Fruit fly (Drosophila melanogaster) whole organism, embryonic: ENCODE measurements around the gene Ice2.

Experiments
- Antp ChIP-seq: fragments of 200-800 bp; sonication (Bioruptor generic); optimal IDR thresholded peaks from 3 replicates; lab custom pipeline; 2016; ENCODE audit warnings: missing biosample characterization, missing genetic modification characterization
- Asciz ChIP-seq: fragments of 200-800 bp; sonication (Bioruptor generic); optimal IDR thresholded peaks from 2 replicates; lab custom pipeline; 2017; ENCODE audit warnings: missing biosample characterization, mild to moderate bottlenecking, missing genetic modification characterization, missing genetic modification reagents
- BtbVII ChIP-seq: fragments of 200-800 bp; sonication (Bioruptor generic); optimal IDR thresholded peaks from 3 replicates; lab custom pipeline; 2017; ENCODE audit warnings: missing biosample characterization, mild to moderate bottlenecking, missing genetic modification characterization
- CG10565 ChIP-seq: fragments of 200-800 bp; sonication (Bioruptor generic); optimal IDR thresholded peaks from 3 replicates; lab custom pipeline; 2016; ENCODE audit warnings: missing biosample characterization, mild to moderate bottlenecking, missing genetic modification characterization
- CG12219 ChIP-seq: fragments of 200-800 bp; sonication (Bioruptor generic); optimal IDR thresholded peaks from 3 replicates; lab custom pipeline; 2018; ENCODE audit warnings: missing biosample characterization, mild to moderate bottlenecking, missing genetic modification characterization
- CG13296 ChIP-seq: fragments of 200-800 bp; sonication (Bioruptor generic); optimal IDR thresholded peaks from 3 replicates; lab custom pipeline; 2018; ENCODE audit warnings: missing biosample characterization, mild to moderate bottlenecking, missing genetic modification characterization
- CG1603 ChIP-seq: fragments of 200-800 bp; sonication (Bioruptor generic); optimal IDR thresholded peaks from 2 replicates; lab custom pipeline; 2019; ENCODE audit warnings: missing biosample characterization, mild to moderate bottlenecking, missing genetic modification characterization, moderate library complexity
- CG17359 ChIP-seq: fragments of 200-800 bp; sonication (Bioruptor generic); optimal IDR thresholded peaks from 3 replicates; lab custom pipeline; 2018; ENCODE audit warnings: missing biosample characterization, mild to moderate bottlenecking, missing genetic modification characterization, moderate library complexity
- CG1792 ChIP-seq: fragments of 200-800 bp; sonication (Bioruptor generic); optimal IDR thresholded peaks from 2 replicates; lab custom pipeline; 2016; ENCODE audit warnings: missing biosample characterization, missing genetic modification characterization
- CG1832 ChIP-seq: fragments of 200-800 bp; sonication (Bioruptor generic); optimal IDR thresholded peaks from 2 replicates; lab custom pipeline; 2017; ENCODE audit warnings: missing biosample characterization, mild to moderate bottlenecking, missing genetic modification characterization, inconsistent platforms
- CG30020 ChIP-seq: fragments of 200-800 bp; optimal IDR thresholded peaks from 2 replicates; lab custom pipeline; 2019; ENCODE audit warnings: missing biosample characterization, mild to moderate bottlenecking, missing genetic modification characterization, moderate library complexity
- CG31388 ChIP-seq: fragments of 200-800 bp; sonication (Bioruptor generic); optimal IDR thresholded peaks from 2 replicates; lab custom pipeline; 2016; ENCODE audit warnings: missing biosample characterization, missing genetic modification characterization
- CG33213 ChIP-seq: fragments of 200-800 bp; sonication (Bioruptor generic); optimal IDR thresholded peaks from 3 replicates; lab custom pipeline; 2016; ENCODE audit warnings: missing biosample characterization, missing genetic modification characterization
- CG34376 ChIP-seq: fragments of 200-800 bp; sonication (Bioruptor generic); optimal IDR thresholded peaks from 2 replicates; lab custom pipeline; 2018; ENCODE audit warnings: missing biosample characterization, mild to moderate bottlenecking, missing genetic modification characterization
- CG3847 ChIP-seq: fragments of 200-800 bp; sonication (Bioruptor generic); IDR thresholded peaks from 2 replicates; pipeline ENCODE4 v1.3.6; 2022; ENCODE audit warnings: missing biosample characterization, missing genetic modification characterization
- CG4360 ChIP-seq: fragments of 200-800 bp; sonication (Bioruptor generic); IDR thresholded peaks from 2 replicates; pipeline ENCODE4 v1.3.6; 2022; ENCODE audit warnings: missing biosample characterization, missing genetic modification characterization
- CG43689 ChIP-seq: fragments of 200-800 bp; sonication (Bioruptor generic); IDR thresholded peaks from 2 replicates; pipeline ENCODE4 v1.3.6; 2022; ENCODE audit warnings: missing biosample characterization, missing genetic modification characterization
- CG9932 ChIP-seq: fragments of 200-800 bp; sonication (Bioruptor generic); IDR thresholded peaks from 2 replicates; pipeline ENCODE4 v1.3.6; 2022; ENCODE audit warnings: missing biosample characterization, missing genetic modification characterization
- CHES-1-like ChIP-seq: fragments of 200-800 bp; sonication (Bioruptor generic); optimal IDR thresholded peaks from 2 replicates; lab custom pipeline; 2016; ENCODE audit warnings: missing biosample characterization, missing genetic modification characterization
- CoRest ChIP-seq: fragments of 200-800 bp; sonication (Bioruptor generic); optimal IDR thresholded peaks from 3 replicates; lab custom pipeline; 2018; ENCODE audit warnings: missing biosample characterization, mild to moderate bottlenecking, missing genetic modification characterization, moderate library complexity
- D19A ChIP-seq: fragments of 200-800 bp; optimal IDR thresholded peaks from 3 replicates; lab custom pipeline; 2019; ENCODE audit warnings: missing biosample characterization, mild to moderate bottlenecking, missing genetic modification characterization, moderate library complexity
- Drgx ChIP-seq: fragments of 200-800 bp; sonication (Bioruptor generic); IDR thresholded peaks from 2 replicates; pipeline ENCODE4 v1.3.6; 2022; ENCODE audit warnings: missing biosample characterization, missing genetic modification characterization
- Fer2 ChIP-seq: fragments of 200-800 bp; sonication (Bioruptor generic); optimal IDR thresholded peaks from 2 replicates; lab custom pipeline; 2018; ENCODE audit warnings: missing biosample characterization, mild to moderate bottlenecking, missing genetic modification characterization, moderate library complexity
- HLH3B ChIP-seq: fragments of 200-800 bp; sonication (Bioruptor generic); IDR thresholded peaks from 2 replicates; pipeline ENCODE4 v1.3.6; 2022; ENCODE audit warnings: missing biosample characterization, missing genetic modification characterization
- Lhr ChIP-seq: fragments of 200-800 bp; sonication (Bioruptor generic); optimal IDR thresholded peaks from 3 replicates; lab custom pipeline; 2017; ENCODE audit warnings: mild to moderate bottlenecking, missing biosample characterization, missing genetic modification reagents, missing genetic modification characterization
- Mrtf ChIP-seq: fragments of 200-800 bp; sonication (Bioruptor generic); IDR thresholded peaks from 3 replicates; pipeline ENCODE4 v1.3.6; 2022; ENCODE audit warnings: missing biosample characterization, missing genetic modification characterization
- Oaz ChIP-seq: fragments of 200-800 bp; sonication (Bioruptor generic); IDR thresholded peaks from 2 replicates; pipeline ENCODE4 v1.3.6; 2022; ENCODE audit warnings: missing biosample characterization, missing genetic modification characterization
- Ravus ChIP-seq: fragments of 200-800 bp; sonication (Bioruptor generic); IDR thresholded peaks from 2 replicates; pipeline ENCODE4 v1.3.6; 2022; ENCODE audit warnings: missing biosample characterization, missing genetic modification characterization
- Sox102F ChIP-seq: fragments of 200-800 bp; sonication (Bioruptor generic); optimal IDR thresholded peaks from 2 replicates; lab custom pipeline; 2018; ENCODE audit warnings: missing biosample characterization, mild to moderate bottlenecking, missing genetic modification characterization, moderate library complexity
- Spps ChIP-seq: fragments of 200-800 bp; sonication (Bioruptor generic); optimal IDR thresholded peaks from 2 replicates; lab custom pipeline; 2018; ENCODE audit warnings: missing biosample characterization, mild to moderate bottlenecking, missing genetic modification characterization
- Trl ChIP-seq, 3 experiments: fragments of >200 bp in 2 of 3; fragments of 200-800 bp in 1 of 3; sonication (Bioruptor generic) in 1 of 3; optimal IDR thresholded peaks; 2 replicates in 1 of 3; 3 replicates in 2 of 3; lab custom pipeline; 2016 to 2017; ENCODE audit warnings: missing biosample characterization in 1 of 3, missing genetic modification characterization in 1 of 3
- Usf ChIP-seq: fragments of 200-800 bp; sonication (Bioruptor generic); optimal IDR thresholded peaks from 2 replicates; lab custom pipeline; 2017; ENCODE audit warnings: missing genotype, missing biosample characterization, missing genetic modification characterization
- Xrp1 ChIP-seq: fragments of 200-800 bp; sonication (Bioruptor generic); IDR thresholded peaks from 2 replicates; pipeline ENCODE4 v1.3.6; 2022; ENCODE audit warnings: missing biosample characterization, missing genetic modification characterization
- br ChIP-seq: fragments of >200 bp; optimal IDR thresholded peaks from 2 replicates; lab custom pipeline; 2017
- chm ChIP-seq: fragments of 200-800 bp; sonication (Bioruptor generic); IDR thresholded peaks from 2 replicates; pipeline ENCODE4 v1.3.6; 2022; ENCODE audit warnings: missing biosample characterization, missing genetic modification characterization
- danr ChIP-seq: fragments of 200-800 bp; sonication (Bioruptor generic); IDR thresholded peaks from 2 replicates; pipeline ENCODE4 v1.3.6; 2022; ENCODE audit warnings: missing biosample characterization, missing genetic modification characterization
- ewg ChIP-seq: fragments of 200-800 bp; sonication (Bioruptor generic); optimal IDR thresholded peaks from 3 replicates; lab custom pipeline; 2017; ENCODE audit warnings: mild to moderate bottlenecking, missing biosample characterization, missing genetic modification reagents, missing genetic modification characterization
- eyg ChIP-seq: fragments of 200-800 bp; sonication (Bioruptor generic); optimal IDR thresholded peaks from 3 replicates; lab custom pipeline; 2016; ENCODE audit warnings: missing biosample characterization, missing genetic modification characterization
- fd3F ChIP-seq: fragments of 200-800 bp; sonication (Bioruptor generic); optimal IDR thresholded peaks from 2 replicates; lab custom pipeline; 2018; ENCODE audit warnings: missing biosample characterization, mild to moderate bottlenecking, missing genetic modification characterization, moderate library complexity
- ftz-f1 ChIP-seq: fragments of 200-800 bp; sonication (Bioruptor generic); optimal IDR thresholded peaks from 2 replicates; lab custom pipeline; 2016; ENCODE audit warnings: missing biosample characterization, missing genetic modification characterization
- gfzf ChIP-seq: fragments of 200-800 bp; sonication (Bioruptor generic); optimal IDR thresholded peaks from 2 replicates; lab custom pipeline; 2016; ENCODE audit warnings: missing biosample characterization, mild to moderate bottlenecking, missing genetic modification characterization, moderate library complexity
- kni ChIP-seq: fragments of 200-800 bp; sonication (Bioruptor generic); optimal IDR thresholded peaks from 3 replicates; lab custom pipeline; 2017; ENCODE audit warnings: mild to moderate bottlenecking, missing biosample characterization, missing genetic modification reagents, missing genetic modification characterization
- knrl ChIP-seq: fragments of 200-800 bp; sonication (Bioruptor generic); IDR thresholded peaks from 3 replicates; pipeline ENCODE4 v1.3.6; 2022; ENCODE audit warnings: missing biosample characterization, missing genetic modification characterization; ENCODE audit not compliant: partially characterized antibody
- lbe ChIP-seq: fragments of 200-800 bp; sonication (Bioruptor generic); optimal IDR thresholded peaks from 2 replicates; lab custom pipeline; 2016; ENCODE audit warnings: missing biosample characterization, mild to moderate bottlenecking, missing genetic modification characterization
- lilli ChIP-seq: fragments of 200-800 bp; sonication (Bioruptor generic); optimal IDR thresholded peaks from 3 replicates; lab custom pipeline; 2016; ENCODE audit warnings: missing biosample characterization, missing genetic modification characterization
- nmo ChIP-seq: fragments of 200-800 bp; sonication (Bioruptor generic); optimal IDR thresholded peaks from 2 replicates; lab custom pipeline; 2018; ENCODE audit warnings: missing biosample characterization, mild to moderate bottlenecking, missing genetic modification characterization, moderate library complexity
- org-1 ChIP-seq: fragments of 200-800 bp; sonication (Bioruptor generic); optimal IDR thresholded peaks from 2 replicates; lab custom pipeline; 2017; ENCODE audit warnings: missing biosample characterization, missing genetic modification characterization
- pnt ChIP-seq: fragments of 200-800 bp; sonication (Bioruptor generic); optimal IDR thresholded peaks from 3 replicates; lab custom pipeline; 2016; ENCODE audit warnings: missing biosample characterization, missing genetic modification characterization
- sob ChIP-seq: fragments of 200-800 bp; sonication (Bioruptor generic); IDR thresholded peaks from 2 replicates; pipeline ENCODE4 v1.3.6; 2022; ENCODE audit warnings: missing biosample characterization, missing genetic modification characterization
- ssp ChIP-seq: fragments of 200-800 bp; sonication (Bioruptor generic); IDR thresholded peaks from 2 replicates; pipeline ENCODE4 v1.3.6; 2022; ENCODE audit warnings: missing biosample characterization, missing genetic modification characterization
- tio ChIP-seq: fragments of 200-800 bp; sonication (Bioruptor generic); optimal IDR thresholded peaks from 2 replicates; lab custom pipeline; 2017; ENCODE audit warnings: missing biosample characterization, missing genetic modification characterization, inconsistent platforms
- toy ChIP-seq: fragments of 200-800 bp; sonication (Bioruptor generic); IDR thresholded peaks from 2 replicates; pipeline ENCODE4 v1.3.6; 2022; ENCODE audit warnings: missing biosample characterization, missing genetic modification characterization

The Ice2 gene

DNA sequence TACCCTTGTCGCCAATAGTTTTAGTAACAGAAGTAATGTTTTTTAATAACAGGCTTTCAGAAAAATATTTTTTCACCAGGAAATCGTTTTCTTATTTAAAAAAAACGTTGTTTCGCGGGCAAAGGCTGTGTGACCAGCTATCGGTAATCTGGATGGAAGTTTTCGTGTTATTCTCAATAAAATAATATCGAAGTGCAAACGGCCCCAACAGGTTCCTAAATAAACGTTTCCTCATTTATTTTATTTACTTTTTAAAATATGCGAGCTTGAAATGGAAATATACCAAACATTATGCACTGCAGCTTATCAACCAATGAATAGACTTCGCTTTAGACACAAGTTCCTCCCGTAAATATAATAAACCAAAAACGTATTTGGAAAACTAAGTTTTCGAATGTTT is at the start of gene Ice2 (continued):
- TF ChIP-seq CG30020 (tag; lab: Kevin White, UChicago): peak; percentile 38
- no peak for TF ChIP-seq ewg (GFP tag; lab: Kevin White, UChicago)
- no peak for TF ChIP-seq CG13296 (GFP tag; lab: Kevin White, UChicago)
- no peak for TF ChIP-seq chm (GFP tag; lab: Robert Waterston, UW)
- no peak for TF ChIP-seq pnt (GFP tag; lab: Kevin White, UChicago)
- TF ChIP-seq CG17359 (tag; lab: Kevin White, UChicago): no peak
- no peak for TF ChIP-seq tio
- no peak for TF ChIP-seq Mrtf (GFP tag; lab: Robert Waterston, UW)
- TF ChIP-seq HLH3B: no peak
- TF ChIP-seq fd3F (GFP tag; lab: Kevin White, UChicago): no peak
- no peak for TF ChIP-seq Sox102F (GFP tag; lab: Kevin White, UChicago)
- no peak for TF ChIP-seq Usf (GFP tag; lab: Kevin White, UChicago)
- TF ChIP-seq Fer2 (tag; lab: Kevin White, UChicago): no peak
- TF ChIP-seq danr (GFP tag; lab: Robert Waterston, UW): no peak
- no peak for TF ChIP-seq br (lab: Kevin White, UChicago)
- no peak for TF ChIP-seq CG9932 (GFP tag; lab: Robert Waterston, UW)
- peak; percentile 52; the same call in 2 of the 3 replicates for TF ChIP-seq knrl
- no peak for TF ChIP-seq org-1
- no peak for TF ChIP-seq CG1832 (GFP tag; lab: Kevin White, UChicago)
- no peak for TF ChIP-seq CHES-1-like (GFP tag; lab: Kevin White, UChicago)
- peak; percentile 42 for TF ChIP-seq CG1792 (GFP tag; lab: Kevin White, UChicago)
- TF ChIP-seq sob (GFP tag; lab: Robert Waterston, UW): peak; percentile 38
- no peak for TF ChIP-seq Drgx
- TF ChIP-seq BtbVII: no peak
- no peak for TF ChIP-seq Antp
- no peak for TF ChIP-seq ssp (GFP tag; lab: Robert Waterston, UW)
- no peak for TF ChIP-seq CG4360 (GFP tag; lab: Robert Waterston, UW)
- TF ChIP-seq CG10565 (GFP tag; lab: Kevin White, UChicago): no peak
- peak; percentile 37 for TF ChIP-seq lbe (GFP tag; lab: Kevin White, UChicago)
- peak; percentile 25; the same call in 1 of the 2 replicates for TF ChIP-seq Xrp1 (GFP tag; lab: Robert Waterston, UW)
- TF ChIP-seq toy (GFP tag; lab: Robert Waterston, UW): no peak
- peak; percentile 75 for TF ChIP-seq gfzf
- TF ChIP-seq Trl (optimal IDR thresholded peaks at IDR 0.05; lab: Kevin White, UChicago): no peak
- no peak for TF ChIP-seq Trl (GFP tag; optimal IDR thresholded peaks at IDR 0.05; lab: Kevin White, UChicago)
- TF ChIP-seq D19A (tag; lab: Kevin White, UChicago): no peak
- TF ChIP-seq CoRest (tag; lab: Kevin White, UChicago): peak; percentile 16
- no peak for TF ChIP-seq nmo (GFP tag; lab: Kevin White, UChicago)
- no peak for TF ChIP-seq CG43689 (GFP tag; lab: Robert Waterston, UW)
- TF ChIP-seq CG3847 (GFP tag; lab: Robert Waterston, UW): no peak; the same call in 1 of the 2 replicates
- no peak for TF ChIP-seq lilli (GFP tag; lab: Kevin White, UChicago)
- no peak for TF ChIP-seq eyg
- no peak for TF ChIP-seq CG31388
- no peak for TF ChIP-seq Asciz (GFP tag; lab: Kevin White, UChicago)
- no peak for TF ChIP-seq ftz-f1 (GFP tag; lab: Kevin White, UChicago)
- TF ChIP-seq CG1603: peak; percentile 49
- TF ChIP-seq CG34376: no peak
- no peak for TF ChIP-seq kni (GFP tag; lab: Kevin White, UChicago)
- no peak for TF ChIP-seq CG33213 (GFP tag; lab: Kevin White, UChicago)
- no peak for TF ChIP-seq CG12219 (GFP tag; lab: Kevin White, UChicago)
- no peak for TF ChIP-seq Spps (tag; lab: Kevin White, UChicago)
- no peak for TF ChIP-seq Oaz (GFP tag; lab: Robert Waterston, UW)
- TF ChIP-seq Ravus (GFP tag; lab: Robert Waterston, UW): no peak
- no peak for TF ChIP-seq Lhr (GFP tag; lab: Kevin White, UChicago)
